Fruit fly (Drosophila melanogaster): Measurements from ENCODE around the gene COX4.

COX4 gene

DNA sequence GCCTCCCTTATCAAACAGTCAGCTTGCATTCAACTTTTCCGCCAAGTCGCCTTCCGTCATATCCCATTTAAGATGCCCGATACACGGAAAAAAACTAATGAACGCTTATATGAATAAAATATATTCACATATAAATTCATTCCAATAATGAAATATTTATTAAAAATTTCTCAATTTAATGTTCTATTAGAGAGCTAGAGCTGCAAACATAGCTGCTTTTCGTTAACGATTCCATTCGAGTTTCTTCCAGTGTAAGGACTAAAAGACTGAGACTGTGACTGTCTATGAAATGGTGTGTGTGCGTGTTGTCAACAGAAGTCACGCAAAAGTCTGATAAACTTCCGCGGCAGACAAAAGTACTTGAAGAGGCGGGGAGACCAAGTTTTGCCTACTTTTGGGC is 28.4 kb upstream of the COX4 start (continued):
- TF ChIP-seq esg (GFP tag; conservative IDR thresholded peaks at IDR 0.05), result 0 out of 2 replicates have a peak, but pooled peaks have one; percentile 20
- no peak for TF ChIP-seq Oaz (GFP tag; IDR thresholded peaks at IDR 0.05)
- peak; percentile 63 for TF ChIP-seq CG31441 (GFP tag; IDR thresholded peaks at IDR 0.05)
- TF ChIP-seq CG5953 (GFP tag; IDR thresholded peaks at IDR 0.05), result no peak
- TF ChIP-seq Kr (GFP tag; optimal IDR thresholded peaks at IDR 0.05), result no peak
- peak; percentile 64 for TF ChIP-seq Med (GFP tag)
- TF ChIP-seq Drgx (GFP tag; IDR thresholded peaks at IDR 0.05), result peak; percentile 14; the same call in 1 of the 2 replicates
- peak; percentile 22 for TF ChIP-seq CG17568 (GFP tag; optimal IDR thresholded peaks at IDR 0.05)
- peak; percentile 29 for TF ChIP-seq CG10267 (tag; optimal IDR thresholded peaks at IDR 0.05)
- peak; percentile 21 for TF ChIP-seq CG15514 (GFP tag; optimal IDR thresholded peaks at IDR 0.05)
- peak; percentile 6 for TF ChIP-seq dmrt11E (tag; optimal IDR thresholded peaks at IDR 0.05)
- peak; percentile 27 for TF ChIP-seq Ssrp (tag; optimal IDR thresholded peaks at IDR 0.05)
- peak; percentile 42 for TF ChIP-seq CG9727 (GFP tag; optimal IDR thresholded peaks at IDR 0.05)
- peak; percentile 62 for TF ChIP-seq Hmr (GFP tag; optimal IDR thresholded peaks at IDR 0.05)
- TF ChIP-seq CG2116 (GFP tag; optimal IDR thresholded peaks at IDR 0.05), result peak; percentile 4
- TF ChIP-seq Hr39 (optimal IDR thresholded peaks at IDR 0.05), result no peak
- no peak for TF ChIP-seq CG3726 (GFP tag; IDR thresholded peaks at IDR 0.05)
- 0 out of 2 replicates have a peak, but pooled peaks have one; percentile 16 for TF ChIP-seq CG17328 (GFP tag; IDR thresholded peaks at IDR 0.05)
- TF ChIP-seq CG12071 (GFP tag; optimal IDR thresholded peaks at IDR 0.05), result no peak
- peak; percentile 43 for TF ChIP-seq ind (GFP tag; optimal IDR thresholded peaks at IDR 0.05)
- TF ChIP-seq CG10366 (GFP tag; IDR thresholded peaks at IDR 0.05), result peak; percentile 28; the same call in 1 of the 2 replicates
- TF ChIP-seq CG9437 (GFP tag; optimal IDR thresholded peaks at IDR 0.05), result peak; percentile 35
- TF ChIP-seq CG3838 (GFP tag; optimal IDR thresholded peaks at IDR 0.05), result no peak
- TF ChIP-seq odd (GFP tag; optimal IDR thresholded peaks at IDR 0.05), result peak; percentile 5
- no peak for TF ChIP-seq otp (GFP tag; IDR thresholded peaks at IDR 0.05)
- TF ChIP-seq CG2678 (tag; optimal IDR thresholded peaks at IDR 0.05), result peak; percentile 71
- TF ChIP-seq pum (GFP tag; optimal IDR thresholded peaks at IDR 0.05), result no peak
- no peak for TF ChIP-seq ken (GFP tag; IDR thresholded peaks at IDR 0.05)
- no peak for TF ChIP-seq Taf1 (GFP tag; IDR thresholded peaks at IDR 0.05)
- TF ChIP-seq gem (tag; optimal IDR thresholded peaks at IDR 0.05), result peak; percentile 72
- TF ChIP-seq gsb-n (tag; optimal IDR thresholded peaks at IDR 0.05), result no peak
- TF ChIP-seq ap (GFP tag; IDR thresholded peaks at IDR 0.05), result 0 out of 2 replicates have a peak, but pooled peaks have one; percentile 19
- no peak for TF ChIP-seq Neu2 (GFP tag; optimal IDR thresholded peaks at IDR 0.05; ENCODE audit: borderline replicate concordance)
- TF ChIP-seq row (GFP tag; IDR thresholded peaks at IDR 0.05), result peak; percentile 65
- TF ChIP-seq CG4360 (GFP tag; IDR thresholded peaks at IDR 0.05), result no peak
- 0 out of 2 replicates have a peak, but pooled peaks have one; percentile 26 for TF ChIP-seq HLH3B (GFP tag; IDR thresholded peaks at IDR 0.05)
- TF ChIP-seq exex (tag; optimal IDR thresholded peaks at IDR 0.05), result peak; percentile 6
- TF ChIP-seq CG14014 (GFP tag; IDR thresholded peaks at IDR 0.05), result peak; percentile 39; the same call in 1 of the 2 replicates
- peak; percentile 48 for TF ChIP-seq nmo (GFP tag; optimal IDR thresholded peaks at IDR 0.05)
- TF ChIP-seq CG7839 (tag; optimal IDR thresholded peaks at IDR 0.05), result peak; percentile 63
- no peak for TF ChIP-seq HLH54F (GFP tag; optimal IDR thresholded peaks at IDR 0.05)
- TF ChIP-seq Meics (GFP tag; optimal IDR thresholded peaks at IDR 0.05), result peak; percentile 57
- TF ChIP-seq al (GFP tag; IDR thresholded peaks at IDR 0.05), result no peak
- peak; percentile 29 for TF ChIP-seq CG12659 (GFP tag; optimal IDR thresholded peaks at IDR 0.05)
- TF ChIP-seq Sox102F (GFP tag; optimal IDR thresholded peaks at IDR 0.05), result peak; percentile 61
- peak; percentile 53 for TF ChIP-seq Fer3 (tag; optimal IDR thresholded peaks at IDR 0.05)
- no peak for TF ChIP-seq pnt (GFP tag; optimal IDR thresholded peaks at IDR 0.05)
- TF ChIP-seq CG18619 (GFP tag; optimal IDR thresholded peaks at IDR 0.05), result peak; percentile 29
- peak; percentile 53 for TF ChIP-seq PHDP (tag; optimal IDR thresholded peaks at IDR 0.05)
- peak; percentile 38 for TF ChIP-seq Dek (tag; optimal IDR thresholded peaks at IDR 0.05)
- peak; percentile 20 for TF ChIP-seq CG9817 (tag; optimal IDR thresholded peaks at IDR 0.05)
